Fruit fly (Drosophila melanogaster) whole organism, embryonic: ENCODE data around the gene Acat1.

Experiments
- Adf1 ChIP-seq: fragments of 200-800 bp; sonication (Bioruptor generic); IDR thresholded peaks from 2 replicates; pipeline ENCODE4 v1.3.6; 2022; ENCODE audit warnings: missing biosample characterization, missing genetic modification characterization
- Atf3 ChIP-seq: fragments of 200-800 bp; sonication (Bioruptor generic); optimal IDR thresholded peaks from 3 replicates; lab custom pipeline; 2016; ENCODE audit warnings: missing biosample characterization, missing genetic modification characterization
- BEAF-32 ChIP-seq: fragments of 200-800 bp; sonication (Bioruptor generic); optimal IDR thresholded peaks from 3 replicates; lab custom pipeline; 2017; ENCODE audit warnings: missing biosample characterization, missing genetic modification characterization, mild to moderate bottlenecking, moderate library complexity, missing genetic modification reagents
- BtbVII ChIP-seq: fragments of 200-800 bp; sonication (Bioruptor generic); optimal IDR thresholded peaks from 3 replicates; lab custom pipeline; 2017; ENCODE audit warnings: missing biosample characterization, mild to moderate bottlenecking, missing genetic modification characterization
- CG10274 ChIP-seq: fragments of 200-800 bp; sonication (Bioruptor generic); optimal IDR thresholded peaks from 3 replicates; lab custom pipeline; 2017; ENCODE audit warnings: missing biosample characterization, mild to moderate bottlenecking, missing genetic modification characterization
- CG12219 ChIP-seq: fragments of 200-800 bp; sonication (Bioruptor generic); optimal IDR thresholded peaks from 3 replicates; lab custom pipeline; 2018; ENCODE audit warnings: missing biosample characterization, mild to moderate bottlenecking, missing genetic modification characterization
- CG12769 ChIP-seq: fragments of 200-800 bp; sonication (Bioruptor generic); optimal IDR thresholded peaks from 2 replicates; lab custom pipeline; 2019; ENCODE audit warnings: missing biosample characterization, mild to moderate bottlenecking, missing genetic modification characterization, moderate library complexity
- CG17912 ChIP-seq: fragments of 200-800 bp; sonication (Bioruptor generic); optimal IDR thresholded peaks from 2 replicates; lab custom pipeline; 2018; ENCODE audit warnings: missing biosample characterization, mild to moderate bottlenecking, missing genetic modification characterization
- CG18262 ChIP-seq: fragments of 200-800 bp; optimal IDR thresholded peaks from 3 replicates; lab custom pipeline; 2019; ENCODE audit warnings: missing biosample characterization, mild to moderate bottlenecking, missing genetic modification characterization, moderate library complexity
- CG2889 ChIP-seq: fragments of 200-800 bp; sonication (Bioruptor generic); IDR thresholded peaks from 3 replicates; pipeline ENCODE4 v1.3.6; 2022; ENCODE audit warnings: missing biosample characterization, missing genetic modification characterization
- CG6765 ChIP-seq: fragments of 200-800 bp; sonication (Bioruptor generic); optimal IDR thresholded peaks from 3 replicates; lab custom pipeline; 2017; ENCODE audit warnings: missing biosample characterization, mild to moderate bottlenecking, missing genetic modification characterization
- CG7745 ChIP-seq: fragments of 200-800 bp; sonication (Bioruptor generic); optimal IDR thresholded peaks from 2 replicates; lab custom pipeline; 2018; ENCODE audit warnings: missing biosample characterization, mild to moderate bottlenecking, missing genetic modification characterization, moderate library complexity
- CG8359 ChIP-seq: fragments of 200-800 bp; sonication (Bioruptor generic); optimal IDR thresholded peaks from 2 replicates; lab custom pipeline; 2017; ENCODE audit warnings: missing biosample characterization, mild to moderate bottlenecking, missing genetic modification characterization, borderline replicate concordance
- CG8478 ChIP-seq: fragments of >200 bp; optimal IDR thresholded peaks from 2 replicates; lab custom pipeline; 2018
- CG9215 ChIP-seq: fragments of 200-800 bp; sonication (Bioruptor generic); IDR thresholded peaks from 2 replicates; pipeline ENCODE4 v1.3.6; 2022; ENCODE audit warnings: missing biosample characterization, missing genetic modification characterization
- CG9437 ChIP-seq: fragments of 200-800 bp; sonication (Bioruptor generic); optimal IDR thresholded peaks from 2 replicates; lab custom pipeline; 2018; ENCODE audit warnings: missing biosample characterization, mild to moderate bottlenecking, missing genetic modification characterization
- CG9609 ChIP-seq: fragments of 200-800 bp; sonication (Bioruptor generic); optimal IDR thresholded peaks from 3 replicates; lab custom pipeline; 2016; ENCODE audit warnings: missing biosample characterization, missing genetic modification characterization
- CG9797 ChIP-seq: fragments of 200-800 bp; sonication (Bioruptor generic); optimal IDR thresholded peaks from 3 replicates; lab custom pipeline; 2018; ENCODE audit warnings: missing biosample characterization, mild to moderate bottlenecking, missing genetic modification characterization
- CkIIα-i1 ChIP-seq: fragments of 200-800 bp; sonication (Bioruptor generic); IDR thresholded peaks from 2 replicates; pipeline ENCODE4 v1.3.6; 2022; ENCODE audit warnings: missing biosample characterization, missing genetic modification characterization
- E2f1 ChIP-seq: fragments of 200-800 bp; sonication (Bioruptor generic); IDR thresholded peaks from 2 replicates; pipeline ENCODE4 v1.3.6; 2022; ENCODE audit warnings: missing biosample characterization, missing genetic modification characterization
- Ets65A ChIP-seq: fragments of 200-800 bp; sonication (Bioruptor generic); peaks from one replicate; lab custom pipeline; 2016; ENCODE audit warnings: missing biosample characterization, missing genetic modification characterization
- Gsc ChIP-seq: fragments of 200-800 bp; sonication (Bioruptor generic); IDR thresholded peaks from 2 replicates; pipeline ENCODE4 v1.3.6; 2022; ENCODE audit warnings: missing biosample characterization, missing genetic modification characterization
- Hr78 ChIP-seq, 2 experiments: fragments of 200-800 bp in 1 of 2; fragments of >200 bp in 1 of 2; sonication (Bioruptor generic) in 1 of 2; optimal IDR thresholded peaks; 2 replicates each; lab custom pipeline; 2017 to 2019; ENCODE audit warnings: missing biosample characterization in 2 of 2, missing genetic modification characterization in 2 of 2, mild to moderate bottlenecking in 1 of 2, moderate library complexity in 1 of 2
- Jarid2 ChIP-seq: fragments of 200-800 bp; sonication (Bioruptor generic); optimal IDR thresholded peaks from 3 replicates; lab custom pipeline; 2017; ENCODE audit warnings: mild to moderate bottlenecking, missing biosample characterization, missing genetic modification reagents, missing genetic modification characterization
- Lpt ChIP-seq: fragments of >200 bp; optimal IDR thresholded peaks from 2 replicates; lab custom pipeline; 2018; ENCODE audit warnings: missing biosample characterization, missing genetic modification characterization
- MESR4 ChIP-seq: fragments of 200-800 bp; sonication (Bioruptor generic); optimal IDR thresholded peaks from 2 replicates; lab custom pipeline; 2018; ENCODE audit warnings: missing biosample characterization, mild to moderate bottlenecking, missing genetic modification characterization, moderate library complexity
- MTF-1 ChIP-seq: fragments of 200-800 bp; sonication (Bioruptor generic); optimal IDR thresholded peaks from 2 replicates; lab custom pipeline; 2018; ENCODE audit warnings: missing biosample characterization, mild to moderate bottlenecking, missing genetic modification characterization, borderline replicate concordance
- NK7.1 ChIP-seq: fragments of 200-800 bp; sonication (Bioruptor generic); optimal IDR thresholded peaks from 3 replicates; lab custom pipeline; 2016; ENCODE audit warnings: missing biosample characterization, missing genetic modification characterization
- Oaz ChIP-seq: fragments of 200-800 bp; sonication (Bioruptor generic); IDR thresholded peaks from 2 replicates; pipeline ENCODE4 v1.3.6; 2022; ENCODE audit warnings: missing biosample characterization, missing genetic modification characterization
- Ssrp ChIP-seq: fragments of 200-800 bp; sonication (Bioruptor generic); optimal IDR thresholded peaks from 2 replicates; lab custom pipeline; 2018; ENCODE audit warnings: missing biosample characterization, mild to moderate bottlenecking, missing genetic modification characterization, moderate library complexity
- amos ChIP-seq: fragments of 200-800 bp; sonication (Bioruptor generic); IDR thresholded peaks from 2 replicates; pipeline ENCODE4 v1.3.6; 2022; ENCODE audit warnings: missing biosample characterization, missing genetic modification characterization; ENCODE audit not compliant: partially characterized antibody
- corto ChIP-seq: fragments of 200-800 bp; sonication (Bioruptor generic); optimal IDR thresholded peaks from 2 replicates; lab custom pipeline; 2016; ENCODE audit warnings: missing biosample characterization, mild to moderate bottlenecking, missing genetic modification characterization, moderate library complexity
- dimm ChIP-seq: fragments of 200-800 bp; sonication (Bioruptor generic); IDR thresholded peaks from 2 replicates; pipeline ENCODE4 v1.3.6; 2022; ENCODE audit warnings: missing biosample characterization, missing genetic modification characterization
- dm ChIP-seq: fragments of 200-800 bp; sonication (Bioruptor generic); optimal IDR thresholded peaks from 3 replicates; lab custom pipeline; 2016; ENCODE audit warnings: missing biosample characterization, missing genetic modification characterization
- eve ChIP-seq, 2 experiments: fragments of >200 bp; optimal IDR thresholded peaks; 2 replicates each; lab custom pipeline; 2017; ENCODE audit warnings: missing biosample characterization in 2 of 2, missing genetic modification characterization in 2 of 2
- fd96Cb ChIP-seq: fragments of 200-800 bp; sonication (Bioruptor generic); optimal IDR thresholded peaks from 2 replicates; lab custom pipeline; 2018; ENCODE audit warnings: missing biosample characterization, mild to moderate bottlenecking, missing genetic modification characterization, moderate library complexity
- ftz-f1 ChIP-seq: fragments of 200-800 bp; sonication (Bioruptor generic); optimal IDR thresholded peaks from 2 replicates; lab custom pipeline; 2016; ENCODE audit warnings: missing biosample characterization, missing genetic modification characterization
- h ChIP-seq: fragments of >200 bp; optimal IDR thresholded peaks from 2 replicates; lab custom pipeline; 2017
- her ChIP-seq: fragments of 200-800 bp; sonication (Bioruptor generic); optimal IDR thresholded peaks from 2 replicates; lab custom pipeline; 2016; ENCODE audit warnings: missing biosample characterization, missing genetic modification characterization
- kni ChIP-seq: fragments of 200-800 bp; sonication (Bioruptor generic); optimal IDR thresholded peaks from 3 replicates; lab custom pipeline; 2017; ENCODE audit warnings: mild to moderate bottlenecking, missing biosample characterization, missing genetic modification reagents, missing genetic modification characterization
- lbe ChIP-seq: fragments of 200-800 bp; sonication (Bioruptor generic); optimal IDR thresholded peaks from 2 replicates; lab custom pipeline; 2016; ENCODE audit warnings: missing biosample characterization, mild to moderate bottlenecking, missing genetic modification characterization
- mirr ChIP-seq: fragments of 200-800 bp; sonication (Bioruptor generic); optimal IDR thresholded peaks from 3 replicates; lab custom pipeline; 2018; ENCODE audit warnings: missing biosample characterization, mild to moderate bottlenecking, missing genetic modification characterization
- peb ChIP-seq: fragments of 200-800 bp; sonication (Bioruptor generic); IDR thresholded peaks from 2 replicates; pipeline ENCODE4 v1.3.6; 2022; ENCODE audit warnings: missing biosample characterization, missing genetic modification characterization
- pho ChIP-seq: fragments of 200-800 bp; sonication (Bioruptor generic); optimal IDR thresholded peaks from 2 replicates; lab custom pipeline; 2016; ENCODE audit warnings: missing biosample characterization, missing genetic modification characterization
- sim ChIP-seq: fragments of 200-800 bp; sonication (Bioruptor generic); IDR thresholded peaks from 2 replicates; pipeline ENCODE4 v1.3.6; 2022; ENCODE audit warnings: missing biosample characterization, missing genetic modification characterization
- slou ChIP-seq: fragments of 200-800 bp; sonication (Bioruptor generic); optimal IDR thresholded peaks from 3 replicates; lab custom pipeline; 2016; ENCODE audit warnings: missing biosample characterization, missing genetic modification characterization
- ssp ChIP-seq: fragments of 200-800 bp; sonication (Bioruptor generic); IDR thresholded peaks from 2 replicates; pipeline ENCODE4 v1.3.6; 2022; ENCODE audit warnings: missing biosample characterization, missing genetic modification characterization
- trh ChIP-seq: fragments of 200-800 bp; sonication (Bioruptor generic); optimal IDR thresholded peaks from 2 replicates; lab custom pipeline; 2016; ENCODE audit warnings: missing biosample characterization, missing genetic modification characterization
- vvl ChIP-seq: fragments of 200-800 bp; sonication (Bioruptor generic); IDR thresholded peaks from 2 replicates; pipeline ENCODE4 v1.3.6; 2022; ENCODE audit warnings: missing biosample characterization, missing genetic modification characterization

Gene Acat1

DNA sequence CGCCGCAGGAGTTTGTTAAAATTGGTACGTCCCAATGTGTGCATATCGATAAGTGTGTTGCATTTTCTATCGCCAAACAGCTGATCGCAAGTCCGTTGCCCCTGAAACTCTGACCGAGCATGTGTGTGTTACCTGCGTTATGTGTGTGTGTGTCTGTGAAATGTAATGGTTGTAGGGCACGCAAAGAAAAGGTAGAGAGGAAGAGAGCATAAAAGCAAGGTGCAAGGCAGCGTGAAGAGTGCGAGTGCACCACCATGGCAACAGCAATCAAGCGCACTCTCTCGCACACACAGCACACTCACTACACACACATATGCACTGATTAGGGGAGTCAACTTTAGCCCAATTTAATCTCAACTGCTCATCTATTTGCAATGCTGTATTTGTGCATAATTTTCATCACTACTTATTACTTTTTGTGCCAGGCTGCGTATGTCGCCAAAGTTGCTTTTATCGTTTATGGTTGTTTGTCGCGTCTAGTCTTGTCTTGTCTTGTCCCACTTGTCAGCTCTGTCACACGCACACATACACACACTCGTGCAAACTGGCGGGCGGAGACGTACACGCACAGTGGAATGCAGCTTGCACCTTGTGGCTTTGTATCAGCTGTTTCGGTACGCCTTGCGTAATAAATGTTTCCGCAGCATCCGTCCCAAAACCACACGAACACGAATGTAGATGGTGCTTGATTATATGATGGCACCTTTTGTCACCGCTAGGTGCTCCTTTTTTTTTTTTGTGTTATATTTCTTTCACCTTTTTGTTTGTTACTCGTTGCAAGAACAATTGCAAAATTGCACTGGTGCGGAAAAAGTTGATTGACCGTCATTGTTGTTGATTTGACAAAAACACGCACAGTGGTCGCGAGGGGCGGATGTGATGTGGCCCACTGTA lies 49.2 kb upstream of the Acat1 start (continued):
- peak; percentile 61 for TF ChIP-seq NK7.1
- TF ChIP-seq corto, result no peak
- peak; percentile 81 for TF ChIP-seq Atf3 (GFP tag; lab: Kevin White, UChicago)
- peak; percentile 21; the same call in 1 of the 2 replicates for TF ChIP-seq dimm (GFP tag; lab: Robert Waterston, UW)
- TF ChIP-seq CG9437 (GFP tag; lab: Kevin White, UChicago), result peak; percentile 87
- TF ChIP-seq CG6765 (GFP tag; lab: Kevin White, UChicago), result no peak
- no peak for TF ChIP-seq CkIIα-i1
- TF ChIP-seq Ssrp (tag; lab: Kevin White, UChicago), result peak; percentile 88
- no peak for TF ChIP-seq lbe (GFP tag; lab: Kevin White, UChicago)
- peak; percentile 66 for TF ChIP-seq CG10274 (GFP tag; lab: Kevin White, UChicago)
- no peak for TF ChIP-seq Adf1 (GFP tag; lab: Robert Waterston, UW)
- TF ChIP-seq fd96Cb, result peak; percentile 86
- no peak for TF ChIP-seq ftz-f1 (GFP tag; lab: Kevin White, UChicago)
- peak; percentile 67 for TF ChIP-seq CG12219 (GFP tag; lab: Kevin White, UChicago)
- TF ChIP-seq sim, result no peak
- TF ChIP-seq eve (GFP tag; optimal IDR thresholded peaks at IDR 0.05; lab: Kevin White, UChicago), result peak in 1 of 2 experiments; percentile 46
- TF ChIP-seq CG8359 (GFP tag; lab: Kevin White, UChicago), result peak; percentile 48
- peak; percentile 88 for TF ChIP-seq CG9609 (GFP tag; lab: Kevin White, UChicago)
- peak; percentile 61 for TF ChIP-seq ssp (GFP tag; lab: Robert Waterston, UW)
- peak; percentile 36; the same call in 1 of the 2 replicates for TF ChIP-seq CG9215 (GFP tag; lab: Robert Waterston, UW)
- peak; percentile 72 for TF ChIP-seq dm (GFP tag; lab: Kevin White, UChicago)
- TF ChIP-seq pho (GFP tag; lab: Kevin White, UChicago), result peak; percentile 64
- peak; percentile 98 for TF ChIP-seq Ets65A (GFP tag; lab: Kevin White, UChicago)
- TF ChIP-seq CG7745, result no peak
- TF ChIP-seq kni (GFP tag; lab: Kevin White, UChicago), result peak; percentile 87
- no peak for TF ChIP-seq CG12769 (tag; lab: Kevin White, UChicago)
- TF ChIP-seq CG2889 (GFP tag; lab: Robert Waterston, UW), result 0 out of 3 replicates have a peak, but pooled peaks have one; percentile 15
- peak; percentile 60 for TF ChIP-seq BtbVII (GFP tag; lab: Kevin White, UChicago)
- peak; percentile 4 for TF ChIP-seq Jarid2
- TF ChIP-seq MESR4 (GFP tag; lab: Kevin White, UChicago), result no peak
- TF ChIP-seq amos (GFP tag; lab: Robert Waterston, UW), result no peak
- peak; percentile 58 for TF ChIP-seq E2f1
- TF ChIP-seq Hr78 (GFP tag; optimal IDR thresholded peaks at IDR 0.05; lab: Kevin White, UChicago), result no peak
- peak; percentile 53 for TF ChIP-seq her (GFP tag; lab: Kevin White, UChicago)
- TF ChIP-seq Oaz (GFP tag; lab: Robert Waterston, UW), result 0 out of 2 replicates have a peak, but pooled peaks have one; percentile 27
- TF ChIP-seq BEAF-32 (GFP tag; lab: Kevin White, UChicago), result peak; percentile 12
- peak; percentile 48 for TF ChIP-seq CG17912 (GFP tag; lab: Kevin White, UChicago)
- no peak for TF ChIP-seq h
- peak; percentile 98 for TF ChIP-seq CG8478 (lab: Kevin White, UChicago)
- TF ChIP-seq CG9797 (GFP tag; lab: Kevin White, UChicago), result peak; percentile 14
- no peak for TF ChIP-seq mirr (GFP tag; lab: Kevin White, UChicago)
- no peak; the same call in none of the 2 replicates for TF ChIP-seq Gsc
- TF ChIP-seq vvl (GFP tag; lab: Robert Waterston, UW), result peak; percentile 73
- no peak for TF ChIP-seq MTF-1 (GFP tag; lab: Kevin White, UChicago)
- TF ChIP-seq peb (GFP tag; lab: Robert Waterston, UW), result peak; percentile 75
- TF ChIP-seq Lpt (GFP tag; lab: Kevin White, UChicago), result no peak
- peak; percentile 28 for TF ChIP-seq trh (GFP tag; lab: Kevin White, UChicago)
- no peak for TF ChIP-seq slou (GFP tag; lab: Kevin White, UChicago)
- TF ChIP-seq CG18262 (tag; lab: Kevin White, UChicago), result peak; percentile 92
